Fruit fly (Drosophila melanogaster) whole organism, wandering third instar larva: ENCODE results near the gene cv-c.

ENCODE experiments used
- Hnf4 ChIP-seq: fragments of 200-800 bp; sonication (Bioruptor generic); optimal IDR thresholded peaks from 2 replicates; lab custom pipeline; 2016; ENCODE audit warnings: missing biosample characterization, mild to moderate bottlenecking, missing genetic modification characterization
- Mio ChIP-seq: sonication (Bioruptor generic); optimal IDR thresholded peaks from 2 replicates; lab custom pipeline; 2016; ENCODE audit warnings: missing biosample characterization, missing genetic modification characterization
- fru ChIP-seq: fragments of 200-800 bp; sonication (Bioruptor generic); optimal IDR thresholded peaks from 3 replicates; lab custom pipeline; 2016; ENCODE audit warnings: missing biosample characterization, mild to moderate bottlenecking, missing genetic modification characterization

DNA sequence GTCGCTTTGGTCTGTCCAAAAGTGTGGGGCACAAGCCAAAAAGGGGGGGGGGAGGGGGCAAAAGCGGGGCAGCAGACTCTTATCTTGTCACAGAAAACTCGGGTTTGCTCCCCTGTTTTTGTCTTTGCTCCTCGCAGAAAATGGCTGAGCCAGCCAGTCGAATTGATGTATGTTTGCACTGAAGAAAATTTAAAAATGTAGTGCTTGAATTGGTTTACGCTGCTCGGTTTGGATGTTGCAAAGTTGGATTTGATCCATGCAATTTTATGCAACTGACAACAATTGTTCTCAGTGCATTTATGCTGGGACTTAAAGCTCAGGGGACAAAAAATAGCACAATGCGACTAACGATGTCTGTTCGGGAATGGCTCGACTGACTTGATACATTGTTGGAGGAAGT, 21.2 kb downstream of the cv-c start:
- TF ChIP-seq Hnf4 (GFP tag; lab: Kevin White, UChicago) (no peak), Mio (no peak), fru (GFP tag; lab: Kevin White, UChicago) (no peak)
